Worm (Caenorhabditis elegans) whole organism, late embryonic: Measurements from ENCODE around the gene F31D5.7.

ENCODE experiments used
- C08G9.2 ChIP-seq: sonication (generic microtip); optimal IDR thresholded peaks from 2 replicates; lab custom pipeline; 2016; ENCODE audit warnings: mild to moderate bottlenecking, missing genetic modification characterization, moderate library complexity, missing compliant biosample characterization
- F13H6.1 ChIP-seq: sonication (generic microtip); optimal IDR thresholded peaks from 2 replicates; lab custom pipeline; 2016; ENCODE audit warnings: missing genetic modification characterization, missing compliant biosample characterization
- K09A11.1 ChIP-seq: sonication (generic microtip); optimal IDR thresholded peaks from 2 replicates; lab custom pipeline; 2017; ENCODE audit warnings: antibody characterized with exemption, mild to moderate bottlenecking, missing genetic modification characterization, missing compliant biosample characterization; ENCODE audit not compliant: insufficient read depth
- T23F11.4 ChIP-seq: fragments of 200-800 bp; sonication (Bioruptor generic); optimal IDR thresholded peaks from 2 replicates; lab custom pipeline; 2018; ENCODE audit warnings: mild to moderate bottlenecking, missing genetic modification characterization, missing compliant biosample characterization
- Y22D7AL.16 ChIP-seq: sonication (generic microtip); optimal IDR thresholded peaks from 2 replicates; lab custom pipeline; 2016; ENCODE audit warnings: missing genetic modification characterization, missing compliant biosample characterization
- ama-1 ChIP-seq: fragments of 150-350 bp; optimal IDR thresholded peaks from 2 replicates; lab custom pipeline; 2014
- ceh-14 ChIP-seq: sonication (generic microtip); optimal IDR thresholded peaks from 2 replicates; lab custom pipeline; 2016; ENCODE audit warnings: missing genotype, missing genetic modification characterization, missing compliant biosample characterization
- ceh-18 ChIP-seq: sonication (generic microtip); optimal IDR thresholded peaks from 2 replicates; lab custom pipeline; 2016; ENCODE audit warnings: missing genetic modification characterization, missing compliant biosample characterization
- ceh-2 ChIP-seq: sonication (generic microtip); optimal IDR thresholded peaks from 2 replicates; lab custom pipeline; 2016; ENCODE audit warnings: missing genotype, missing genetic modification characterization, missing compliant biosample characterization
- ceh-31 ChIP-seq: sonication (generic microtip); optimal IDR thresholded peaks from 2 replicates; lab custom pipeline; 2016; ENCODE audit warnings: missing genetic modification characterization, missing compliant biosample characterization
- ceh-34 ChIP-seq: sonication (generic microtip); optimal IDR thresholded peaks from 2 replicates; lab custom pipeline; 2016; ENCODE audit warnings: mild to moderate bottlenecking, missing genetic modification characterization, missing compliant biosample characterization
- ceh-48 ChIP-seq: sonication (generic microtip); optimal IDR thresholded peaks from 2 replicates; lab custom pipeline; 2016; ENCODE audit warnings: missing genetic modification characterization, inconsistent platforms, missing compliant biosample characterization
- che-1 ChIP-seq: sonication (generic microtip); optimal IDR thresholded peaks from 2 replicates; lab custom pipeline; 2016; ENCODE audit warnings: mild to moderate bottlenecking, missing genetic modification characterization, missing compliant biosample characterization
- dmd-4 ChIP-seq: sonication (generic microtip); optimal IDR thresholded peaks from 2 replicates; lab custom pipeline; 2016; ENCODE audit warnings: borderline replicate concordance, missing genetic modification characterization, missing compliant biosample characterization
- dve-1 ChIP-seq: sonication (generic microtip); optimal IDR thresholded peaks from 2 replicates; lab custom pipeline; 2017; ENCODE audit warnings: antibody characterized with exemption, mild to moderate bottlenecking, missing genetic modification characterization, missing compliant biosample characterization
- elt-4 ChIP-seq: sonication (generic microtip); optimal IDR thresholded peaks from 2 replicates; lab custom pipeline; 2016; ENCODE audit warnings: missing genetic modification characterization, missing compliant biosample characterization
- ets-4 ChIP-seq: sonication (generic microtip); optimal IDR thresholded peaks from 2 replicates; lab custom pipeline; 2016; ENCODE audit warnings: missing genetic modification characterization, missing compliant biosample characterization
- eyg-1 ChIP-seq: sonication (generic microtip); optimal IDR thresholded peaks from 2 replicates; lab custom pipeline; 2016; ENCODE audit warnings: missing genotype, missing genetic modification characterization, missing compliant biosample characterization
- fax-1 ChIP-seq: sonication (generic microtip); optimal IDR thresholded peaks from 2 replicates; lab custom pipeline; 2016; ENCODE audit warnings: missing genotype, missing genetic modification characterization, missing compliant biosample characterization
- hlh-15 ChIP-seq: sonication (generic microtip); optimal IDR thresholded peaks from 2 replicates; lab custom pipeline; 2016; ENCODE audit warnings: missing genetic modification characterization, missing compliant biosample characterization
- hlh-30 ChIP-seq: sonication (generic microtip); optimal IDR thresholded peaks from 2 replicates; lab custom pipeline; 2017; ENCODE audit warnings: antibody characterized with exemption, missing genetic modification characterization, missing compliant biosample characterization; ENCODE audit not compliant: insufficient read depth
- hlh-6 ChIP-seq: sonication (generic microtip); optimal IDR thresholded peaks from 2 replicates; lab custom pipeline; 2016; ENCODE audit warnings: missing genotype, missing genetic modification characterization, missing compliant biosample characterization
- lin-11 ChIP-seq: fragments of 200-800 bp; sonication (Bioruptor generic); optimal IDR thresholded peaks from 2 replicates; lab custom pipeline; 2018; ENCODE audit warnings: mild to moderate bottlenecking, missing genetic modification characterization, missing compliant biosample characterization
- mec-3 ChIP-seq: sonication (generic microtip); optimal IDR thresholded peaks from 2 replicates; lab custom pipeline; 2016; ENCODE audit warnings: borderline replicate concordance, missing genetic modification characterization, missing compliant biosample characterization
- nhr-11 ChIP-seq: fragments of 150-350 bp; optimal IDR thresholded peaks from 2 replicates; lab custom pipeline; 2014; ENCODE audit warnings: missing biosample characterization, missing genetic modification characterization
- nhr-232 ChIP-seq: sonication (generic microtip); optimal IDR thresholded peaks from 2 replicates; lab custom pipeline; 2016; ENCODE audit warnings: missing genetic modification characterization, missing compliant biosample characterization
- pat-9 ChIP-seq: fragments of 200-800 bp; sonication (Bioruptor generic); optimal IDR thresholded peaks from 2 replicates; lab custom pipeline; 2018; ENCODE audit warnings: mild to moderate bottlenecking, missing genetic modification characterization, moderate library complexity, missing compliant biosample characterization
- pax-1 ChIP-seq: fragments of 150-350 bp; optimal IDR thresholded peaks from 2 replicates; lab custom pipeline; 2014; ENCODE audit warnings: missing biosample characterization, missing genetic modification characterization
- pha-2 ChIP-seq: sonication (generic microtip); optimal IDR thresholded peaks from 2 replicates; lab custom pipeline; 2017; ENCODE audit warnings: mild to moderate bottlenecking, missing genetic modification characterization, missing compliant biosample characterization
- pha-4 ChIP-seq: fragments of 150-350 bp; optimal IDR thresholded peaks from 2 replicates; lab custom pipeline; 2018; ENCODE audit warnings: missing biosample characterization, missing genetic modification reagents, missing genetic modification characterization
- pros-1 ChIP-seq: fragments of 150-350 bp; optimal IDR thresholded peaks from 2 replicates; lab custom pipeline; 2014; ENCODE audit warnings: missing biosample characterization, missing genetic modification reagents, missing genetic modification characterization
- sdc-2 ChIP-seq: sonication (generic microtip); optimal IDR thresholded peaks from 2 replicates; lab custom pipeline; 2016; ENCODE audit warnings: missing genotype, missing genetic modification characterization, missing compliant biosample characterization
- sox-4 ChIP-seq: sonication (generic microtip); optimal IDR thresholded peaks from 2 replicates; lab custom pipeline; 2017; ENCODE audit warnings: mild to moderate bottlenecking, missing genetic modification characterization, inconsistent platforms, missing compliant biosample characterization
- syd-9 ChIP-seq: sonication (generic microtip); optimal IDR thresholded peaks from 2 replicates; lab custom pipeline; 2016; ENCODE audit warnings: mild to moderate bottlenecking, missing genetic modification characterization, moderate library complexity, missing compliant biosample characterization
- tbx-2 ChIP-seq: sonication (generic microtip); optimal IDR thresholded peaks from 2 replicates; lab custom pipeline; 2016; ENCODE audit warnings: missing genetic modification characterization, missing compliant biosample characterization
- tbx-7 ChIP-seq: sonication (generic microtip); optimal IDR thresholded peaks from 2 replicates; lab custom pipeline; 2016; ENCODE audit warnings: missing genotype, missing genetic modification characterization, missing compliant biosample characterization
- ttx-3 ChIP-seq: sonication (generic microtip); optimal IDR thresholded peaks from 2 replicates; lab custom pipeline; 2016; ENCODE audit warnings: missing genetic modification reagents, missing genetic modification characterization, missing compliant biosample characterization
- unc-86 ChIP-seq: sonication (generic microtip); optimal IDR thresholded peaks from 2 replicates; lab custom pipeline; 2016; ENCODE audit warnings: missing genetic modification characterization, missing compliant biosample characterization

Gene F31D5.7

ce11 chrII:4226598-4227096 is 15.4 kb downstream of the F31D5.7 start, which contains the start of gene C16A11.4:
TSS of gene C16A11.4 (plus strand) at chrII:4227046.
- TF ChIP-seq dmd-4 (no peak), fax-1 (tag; lab: Kevin White, UChicago) (no peak), syd-9 (no peak), ama-1 (lab: Kevin White, UChicago) (no peak), hlh-30 (tag; lab: Kevin White, UChicago) (no peak), nhr-232 (no peak), ceh-31 (tag; lab: Kevin White, UChicago) (no peak), mec-3 (tag; lab: Kevin White, UChicago) (no peak), nhr-11 (tag; lab: Kevin White, UChicago) (no peak), sdc-2 (no peak), ceh-2 (tag; lab: Kevin White, UChicago) (no peak), C08G9.2 (tag; lab: Kevin White, UChicago) (no peak), ets-4 (tag; lab: Kevin White, UChicago) (no peak), hlh-15 (no peak), pha-2 (no peak), pax-1 (tag; lab: Kevin White, UChicago) (no peak)

- TF ChIP-seq unc-86 (tag; lab: Kevin White, UChicago) (no peak), ets-4 (tag; lab: Kevin White, UChicago) (no peak), K09A11.1 (tag; lab: Kevin White, UChicago) (no peak), nhr-232 (no peak), F13H6.1 (tag; lab: Kevin White, UChicago) (no peak), che-1 (tag; lab: Kevin White, UChicago) (no peak), lin-11 (tag; lab: Kevin White, UChicago) (no peak), dmd-4 (no peak), tbx-7 (tag; lab: Kevin White, UChicago) (no peak), pros-1 (tag; lab: Kevin White, UChicago) (no peak), ceh-18 (tag; lab: Kevin White, UChicago) (no peak), hlh-6 (tag; lab: Kevin White, UChicago) (no peak), ceh-31 (tag; lab: Kevin White, UChicago) (no peak)
Observed at ce11 chrII:4228112-4228770, 17.0 kb downstream of the F31D5.7 start.

- no peak for TF ChIP-seq sox-4
- TF ChIP-seq dve-1 (tag; lab: Kevin White, UChicago), result no peak
- no peak for TF ChIP-seq pros-1 (tag; lab: Kevin White, UChicago)
- no peak for TF ChIP-seq T23F11.4
- no peak for TF ChIP-seq ceh-14 (tag; lab: Kevin White, UChicago)
- TF ChIP-seq nhr-11 (tag; lab: Kevin White, UChicago), result no peak
- TF ChIP-seq tbx-2 (tag; lab: Kevin White, UChicago), result no peak
- TF ChIP-seq Y22D7AL.16 (tag; lab: Kevin White, UChicago), result no peak
- no peak for TF ChIP-seq ttx-3 (tag; lab: Kevin White, UChicago)
- no peak for TF ChIP-seq pax-1 (tag; lab: Kevin White, UChicago)
- TF ChIP-seq ceh-48 (tag; lab: Kevin White, UChicago), result no peak
- TF ChIP-seq pha-4 (tag; lab: Kevin White, UChicago), result no peak
- no peak for TF ChIP-seq eyg-1 (tag; lab: Kevin White, UChicago)
- TF ChIP-seq ceh-31 (tag; lab: Kevin White, UChicago), result no peak
- TF ChIP-seq pat-9 (tag; lab: Kevin White, UChicago), result no peak
- TF ChIP-seq C08G9.2 (tag; lab: Kevin White, UChicago), result no peak
- TF ChIP-seq ceh-34, result no peak
- no peak for TF ChIP-seq nhr-232
- TF ChIP-seq elt-4 (tag; lab: Kevin White, UChicago), result no peak
- TF ChIP-seq, all 69 proteins: peak for 0
Observed at ce11 chrII:4229106-4229708, 18.0 kb downstream of the F31D5.7 start, which contains the start of gene C16A11.3. TSS of gene C16A11.3 (plus strand) at chrII:4229545.
